Fruit fly (Drosophila melanogaster): ENCODE results near the gene Act88F.

Act88F gene

DNA sequence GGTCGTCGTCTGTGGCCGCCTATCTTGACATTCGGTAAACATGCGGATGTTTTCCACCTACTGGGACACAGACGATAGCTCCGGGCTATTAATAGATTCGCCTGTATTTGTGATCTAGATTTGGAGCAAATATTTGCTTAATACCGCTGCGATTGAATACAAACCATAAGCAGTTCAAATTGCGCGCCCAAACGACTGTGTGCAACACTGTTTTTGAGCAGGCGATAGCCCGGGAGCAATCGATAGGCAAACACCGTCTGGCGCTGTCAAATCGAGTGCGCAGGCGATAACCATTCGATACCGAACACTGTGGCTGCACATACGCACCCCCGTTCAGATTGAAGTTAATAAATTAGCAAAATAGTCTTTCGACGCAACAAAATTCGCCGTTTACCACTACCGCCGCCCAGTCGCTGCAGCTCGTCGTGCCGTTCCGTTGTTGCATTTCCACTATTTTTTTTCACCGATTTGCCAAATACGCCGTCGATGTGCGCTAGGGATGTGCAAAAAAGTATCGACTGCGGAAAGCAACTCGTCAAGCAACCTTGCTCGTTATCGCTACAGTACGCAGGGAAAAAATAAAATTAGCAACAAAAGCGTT, 31.5 kb upstream of the Act88F start, which contains the start of gene Atx2 (continued):
- TF ChIP-seq mam (GFP tag; optimal IDR thresholded peaks at IDR 0.05) (peak; percentile 39), CG43689 (GFP tag; IDR thresholded peaks at IDR 0.05) (no peak), CG15601 (tag; optimal IDR thresholded peaks at IDR 0.05) (peak; percentile 51), lab (GFP tag; optimal IDR thresholded peaks at IDR 0.05) (peak; percentile 60), ase (GFP tag; IDR thresholded peaks at IDR 0.05) (no peak), pum (GFP tag; optimal IDR thresholded peaks at IDR 0.05) (peak; percentile 19), CG1792 (GFP tag; optimal IDR thresholded peaks at IDR 0.05) (peak; percentile 54), CG12236 (GFP tag; optimal IDR thresholded peaks at IDR 0.05) (no peak), CG2199 (GFP tag; IDR thresholded peaks at IDR 0.05) (0 out of 3 replicates have a peak, but pooled peaks have one; percentile 42), Gug (GFP tag; IDR thresholded peaks at IDR 0.05) (peak; percentile 30; the same call in 1 of the 4 replicates), Bgb (GFP tag; IDR thresholded peaks at IDR 0.05; ENCODE audit: partially characterized antibody) (peak; percentile 96), Six4 (GFP tag; optimal IDR thresholded peaks at IDR 0.05) (no peak), CG18599 (GFP tag; optimal IDR thresholded peaks at IDR 0.05) (peak; percentile 37), Rx (GFP tag; IDR thresholded peaks at IDR 0.05) (peak; percentile 23; the same call in 1 of the 2 replicates), CG11398 (GFP tag; optimal IDR thresholded peaks at IDR 0.05) (no peak), Elba2 (GFP tag; optimal IDR thresholded peaks at IDR 0.05) (no peak), CG9797 (GFP tag; optimal IDR thresholded peaks at IDR 0.05) (peak; percentile 51), repo (GFP tag; optimal IDR thresholded peaks at IDR 0.05) (no peak), CG9817 (tag; optimal IDR thresholded peaks at IDR 0.05) (peak; percentile 28), CG32532 (GFP tag; IDR thresholded peaks at IDR 0.05) (peak; percentile 21), CG7963 (GFP tag; IDR thresholded peaks at IDR 0.05; ENCODE audit: partially characterized antibody) (peak; percentile 90), Rfx (GFP tag; IDR thresholded peaks at IDR 0.05) (peak; percentile 65; the same call in 1 of the 2 replicates), Abd-B (GFP tag; optimal IDR thresholded peaks at IDR 0.05) (peak; percentile 30), dimm (GFP tag; IDR thresholded peaks at IDR 0.05) (no peak), lilli (GFP tag; optimal IDR thresholded peaks at IDR 0.05) (peak; percentile 50), CG18619 (GFP tag; optimal IDR thresholded peaks at IDR 0.05) (peak; percentile 40), stc (GFP tag; IDR thresholded peaks at IDR 0.05) (0 out of 2 replicates have a peak, but pooled peaks have one; percentile 22), croc (GFP tag; conservative IDR thresholded peaks at IDR 0.05) (no peak), seq (GFP tag; IDR thresholded peaks at IDR 0.05) (peak; percentile 45; the same call in 1 of the 2 replicates), Doc3 (GFP tag; IDR thresholded peaks at IDR 0.05; ENCODE audit: partially characterized antibody) (peak; percentile 83), B-H2 (GFP tag; optimal IDR thresholded peaks at IDR 0.05) (no peak), CG14965 (GFP tag; optimal IDR thresholded peaks at IDR 0.05; ENCODE audit: borderline replicate concordance) (no peak), bigmax (GFP tag; optimal IDR thresholded peaks at IDR 0.05) (no peak), Neu2 (GFP tag; optimal IDR thresholded peaks at IDR 0.05; ENCODE audit: borderline replicate concordance) (no peak), Mes4 (GFP tag; optimal IDR thresholded peaks at IDR 0.05) (no peak), nerfin-1 (tag; optimal IDR thresholded peaks at IDR 0.05) (peak; percentile 7), pfk (GFP tag; optimal IDR thresholded peaks at IDR 0.05) (no peak), CG30020 (tag; optimal IDR thresholded peaks at IDR 0.05) (peak; percentile 27), CG6175 (GFP tag; IDR thresholded peaks at IDR 0.05) (0 out of 3 replicates have a peak, but pooled peaks have one; percentile 16), CG6654 (GFP tag; optimal IDR thresholded peaks at IDR 0.05) (no peak), Lim3 (GFP tag; IDR thresholded peaks at IDR 0.05) (no peak), chn (GFP tag; optimal IDR thresholded peaks at IDR 0.05) (peak; percentile 3), Ravus (GFP tag; IDR thresholded peaks at IDR 0.05) (no peak), Usf (GFP tag; optimal IDR thresholded peaks at IDR 0.05) (no peak), Hey (tag; optimal IDR thresholded peaks at IDR 0.05) (no peak), ssp (GFP tag; IDR thresholded peaks at IDR 0.05) (peak; percentile 47; the same call in 1 of the 2 replicates), CG4424 (GFP tag; optimal IDR thresholded peaks at IDR 0.05) (peak; percentile 70), aop (GFP tag; IDR thresholded peaks at IDR 0.05) (no peak), odd (GFP tag; optimal IDR thresholded peaks at IDR 0.05) (no peak), CG11560 (tag; IDR thresholded peaks at IDR 0.05) (peak; percentile 100)

Measured in whole organism, embryonic.